Fruit fly (Drosophila melanogaster): Measurements from ENCODE around the gene CG33189.

Gene CG33189

DNA sequence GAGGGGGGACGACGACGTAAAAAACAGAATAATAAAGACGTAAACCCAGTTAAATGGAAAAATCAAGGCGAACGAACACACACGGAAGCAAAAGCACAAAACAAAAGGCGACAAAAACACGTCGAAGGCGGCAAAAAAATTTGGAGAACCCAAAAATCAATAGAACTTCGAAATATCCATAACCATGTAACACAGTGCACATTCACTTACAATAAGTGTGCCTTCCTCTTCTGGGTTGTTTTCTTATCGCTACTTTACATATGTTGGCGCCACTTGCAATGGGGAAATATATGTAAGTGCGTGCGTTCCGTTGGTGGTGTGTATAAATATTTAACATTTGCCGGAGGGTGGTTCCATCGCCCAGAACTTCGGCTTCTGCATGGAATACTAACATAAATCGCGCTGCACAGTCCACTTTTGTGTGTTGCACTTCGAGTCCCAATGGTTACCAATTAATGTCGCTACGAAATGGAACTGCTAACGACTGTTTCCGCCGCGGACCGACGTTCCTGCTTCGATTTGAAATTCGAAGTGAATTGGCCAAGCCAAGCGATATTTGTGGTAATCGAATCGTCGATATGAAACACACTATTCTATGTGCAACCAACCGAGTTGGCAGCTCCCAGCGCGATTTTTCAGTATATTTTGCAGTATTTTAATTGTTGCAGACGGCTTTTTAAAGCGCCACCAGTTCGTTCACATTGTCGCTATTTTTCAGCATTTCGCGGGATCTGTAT, 33.3 kb downstream of the CG33189 start, which contains the start of the genes CG9801 and Nasp (continued):
- TF ChIP-seq Xbp1 (GFP tag; optimal IDR thresholded peaks at IDR 0.05) = peak; percentile 27
- TF ChIP-seq CG8089 (GFP tag; optimal IDR thresholded peaks at IDR 0.05) = no peak
- peak in 1 of 2 experiments; percentile 26 for TF ChIP-seq eve (GFP tag; optimal IDR thresholded peaks at IDR 0.05)
- TF ChIP-seq CG2129 (GFP tag; IDR thresholded peaks at IDR 0.05; ENCODE audit: partially characterized antibody) = no peak
- peak; percentile 79 for TF ChIP-seq knrl (GFP tag; IDR thresholded peaks at IDR 0.05; ENCODE audit: partially characterized antibody)
- no peak for TF ChIP-seq Hand (GFP tag; optimal IDR thresholded peaks at IDR 0.05)
- peak; percentile 99 for TF ChIP-seq stwl (tag; optimal IDR thresholded peaks at IDR 0.05)
- TF ChIP-seq Max (GFP tag; optimal IDR thresholded peaks at IDR 0.05) = no peak
- TF ChIP-seq CG17612 (GFP tag; IDR thresholded peaks at IDR 0.05) = no peak
- TF ChIP-seq otp (GFP tag; IDR thresholded peaks at IDR 0.05) = no peak
- TF ChIP-seq CG15011 (GFP tag; optimal IDR thresholded peaks at IDR 0.05) = peak; percentile 11
- TF ChIP-seq CG18011 (GFP tag; optimal IDR thresholded peaks at IDR 0.05) = no peak
- TF ChIP-seq CHES-1-like (GFP tag; optimal IDR thresholded peaks at IDR 0.05) = peak; percentile 62
- TF ChIP-seq CG12769 (tag; optimal IDR thresholded peaks at IDR 0.05) = peak; percentile 29
- no peak for TF ChIP-seq lov (optimal IDR thresholded peaks at IDR 0.05)
- TF ChIP-seq lov (GFP tag; IDR thresholded peaks at IDR 0.05) = no peak
- TF ChIP-seq CG18619 (GFP tag; optimal IDR thresholded peaks at IDR 0.05) = no peak
- no peak for TF ChIP-seq Six4 (GFP tag; optimal IDR thresholded peaks at IDR 0.05)
- peak; percentile 7 for TF ChIP-seq ERR (GFP tag; optimal IDR thresholded peaks at IDR 0.05)
- no peak for TF ChIP-seq Asciz (GFP tag; optimal IDR thresholded peaks at IDR 0.05)
- TF ChIP-seq NFAT (GFP tag; IDR thresholded peaks at IDR 0.05) = peak; percentile 56; the same call in 1 of the 2 replicates
- TF ChIP-seq hbn (GFP tag; IDR thresholded peaks at IDR 0.05; ENCODE audit: partially characterized antibody) = peak; percentile 57
- TF ChIP-seq CG10959 (GFP tag; IDR thresholded peaks at IDR 0.05) = no peak
- TF ChIP-seq Xrp1 (GFP tag; IDR thresholded peaks at IDR 0.05) = peak; percentile 24; the same call in 1 of the 2 replicates
- no peak for TF ChIP-seq CG17568 (GFP tag; optimal IDR thresholded peaks at IDR 0.05)
- no peak for TF ChIP-seq Mrtf (GFP tag; IDR thresholded peaks at IDR 0.05)
- TF ChIP-seq Dek (tag; optimal IDR thresholded peaks at IDR 0.05) = peak; percentile 8
- TF ChIP-seq CG30403 (GFP tag; optimal IDR thresholded peaks at IDR 0.05) = peak; percentile 31
- no peak for TF ChIP-seq H15 (GFP tag; IDR thresholded peaks at IDR 0.05)
- TF ChIP-seq CG1832 (GFP tag; optimal IDR thresholded peaks at IDR 0.05) = no peak
- peak; percentile 15 for TF ChIP-seq NK7.1 (GFP tag; optimal IDR thresholded peaks at IDR 0.05)
- no peak for TF ChIP-seq ash1 (GFP tag; optimal IDR thresholded peaks at IDR 0.05)
- no peak for TF ChIP-seq B-H1 (GFP tag; IDR thresholded peaks at IDR 0.05)
- TF ChIP-seq psq (GFP tag; optimal IDR thresholded peaks at IDR 0.05) = peak; percentile 33
- TF ChIP-seq inv (GFP tag; IDR thresholded peaks at IDR 0.05; ENCODE audit: partially characterized antibody) = peak; percentile 64
- TF ChIP-seq Meics (GFP tag; optimal IDR thresholded peaks at IDR 0.05) = no peak
- TF ChIP-seq Hr51 (GFP tag; optimal IDR thresholded peaks at IDR 0.05) = peak in 1 of 2 experiments; percentile 18
- peak; percentile 92 for TF ChIP-seq Med (GFP tag)
- TF ChIP-seq CG10565 (GFP tag; optimal IDR thresholded peaks at IDR 0.05) = no peak
- peak; percentile 69 for TF ChIP-seq CG3847 (GFP tag; IDR thresholded peaks at IDR 0.05)
- no peak for TF ChIP-seq CG12236 (GFP tag; optimal IDR thresholded peaks at IDR 0.05)
- TF ChIP-seq CG17328 (GFP tag; IDR thresholded peaks at IDR 0.05) = 0 out of 2 replicates have a peak, but pooled peaks have one; percentile 31
- TF ChIP-seq vfl (GFP tag; optimal IDR thresholded peaks at IDR 0.05) = peak; percentile 21
- peak; percentile 46 for TF ChIP-seq jumu (GFP tag; optimal IDR thresholded peaks at IDR 0.05)
- TF ChIP-seq Ptx1 (GFP tag; IDR thresholded peaks at IDR 0.05) = no peak
- peak; percentile 20 for TF ChIP-seq CG12155 (GFP tag; optimal IDR thresholded peaks at IDR 0.05)
- no peak for TF ChIP-seq gcm2 (GFP tag; optimal IDR thresholded peaks at IDR 0.05)
- TF ChIP-seq ac (GFP tag; optimal IDR thresholded peaks at IDR 0.05) = no peak
- 0 out of 2 replicates have a peak, but pooled peaks have one; percentile 9 for TF ChIP-seq CG32532 (GFP tag; IDR thresholded peaks at IDR 0.05)
- peak; percentile 43 for TF ChIP-seq lbe (GFP tag; optimal IDR thresholded peaks at IDR 0.05)

All from whole organism, embryonic.